Worm (Caenorhabditis elegans) whole organism, young adult: Measurements from ENCODE around the gene C46A5.6.
A peak's percentile ranks its signal among the peaks of the same experiment; 100 is the strongest.

Experiments
- B0261.1 ChIP-seq: sonication (generic microtip); optimal IDR thresholded peaks from 2 replicates; lab custom pipeline; 2016; ENCODE audit warnings: mild to moderate bottlenecking, missing genetic modification characterization, moderate library complexity, missing compliant biosample characterization
- C17E4.6 ChIP-seq: fragments of 200-800 bp; sonication (Bioruptor generic); IDR thresholded peaks from 2 replicates; pipeline ENCODE4 v1.3.6; 2022; ENCODE audit warnings: missing genetic modification reagents, missing genetic modification characterization, missing compliant biosample characterization
- F52B5.7 ChIP-seq: sonication (generic microtip); optimal IDR thresholded peaks from 2 replicates; lab custom pipeline; 2016; ENCODE audit warnings: mild to moderate bottlenecking, missing genetic modification characterization, missing compliant biosample characterization
- F55B11.4 ChIP-seq: sonication (generic microtip); optimal IDR thresholded peaks from 2 replicates; lab custom pipeline; 2016; ENCODE audit warnings: missing compliant biosample characterization, missing genetic modification characterization, borderline replicate concordance; ENCODE audit not compliant: insufficient read depth
- F57A8.1 ChIP-seq: fragments of 200-800 bp; sonication (Bioruptor generic); optimal IDR thresholded peaks from 2 replicates; lab custom pipeline; 2018; ENCODE audit warnings: mild to moderate bottlenecking, missing genetic modification characterization, moderate library complexity, missing compliant biosample characterization
- F57C9.4 ChIP-seq: sonication (generic microtip); optimal IDR thresholded peaks from 2 replicates; lab custom pipeline; 2017; ENCODE audit warnings: mild to moderate bottlenecking, missing genetic modification characterization, missing compliant biosample characterization
- T07F8.4 ChIP-seq: sonication (generic microtip); optimal IDR thresholded peaks from 2 replicates; lab custom pipeline; 2016; ENCODE audit warnings: mild to moderate bottlenecking, missing genetic modification characterization, moderate library complexity, missing compliant biosample characterization
- T26A5.8 ChIP-seq: sonication (generic microtip); optimal IDR thresholded peaks from 2 replicates; lab custom pipeline; 2016; ENCODE audit warnings: missing genetic modification characterization, missing compliant biosample characterization
- Y53G8AR.9 ChIP-seq: fragments of 200-800 bp; sonication (Bioruptor generic); conservative IDR thresholded peaks from 2 replicates; pipeline ENCODE4 v1.3.6; 2022; ENCODE audit warnings: missing genetic modification reagents, missing genetic modification characterization, missing compliant biosample characterization
- Y95B8A.8 ChIP-seq: fragments of 200-800 bp; sonication (Bioruptor generic); IDR thresholded peaks from 2 replicates; pipeline ENCODE4 v1.3.6; 2022; ENCODE audit warnings: missing genetic modification reagents, missing genetic modification characterization, missing compliant biosample characterization
- ZK185.1 ChIP-seq: sonication (generic microtip); optimal IDR thresholded peaks from 2 replicates; lab custom pipeline; 2016; ENCODE audit warnings: mild to moderate bottlenecking, missing genetic modification characterization, missing compliant biosample characterization; ENCODE audit not compliant: poor library complexity, severe bottlenecking
- ama-1 ChIP-seq, 3 experiments: fragments of 150-350 bp in 1 of 3; sonication (generic microtip) in 2 of 3; optimal IDR thresholded peaks; 2 replicates each; lab custom pipeline; 2014 to 2018; ENCODE audit warnings: missing biosample characterization in 2 of 3, missing genetic modification characterization in 2 of 3, missing genetic modification reagents in 2 of 3
- cebp-1 ChIP-seq, 2 experiments: fragments of 200-800 bp in 1 of 2; sonication (Bioruptor generic) in 1 of 2; sonication (generic microtip) in 1 of 2; IDR thresholded peaks in 1 of 2; optimal IDR thresholded peaks in 1 of 2; 2 replicates each; pipeline versions ENCODE4 v1.3.6 to Lab custom; 2017 to 2022; ENCODE audit warnings: missing compliant biosample characterization in 2 of 2, missing genetic modification characterization in 2 of 2, mild to moderate bottlenecking in 1 of 2, missing genetic modification reagents in 1 of 2, moderate library complexity in 1 of 2
- chd-7 ChIP-seq: sonication (generic microtip); optimal IDR thresholded peaks from 2 replicates; lab custom pipeline; 2016; ENCODE audit warnings: mild to moderate bottlenecking, missing genetic modification characterization, moderate library complexity, missing compliant biosample characterization
- efl-1 ChIP-seq: fragments of 150-350 bp; optimal IDR thresholded peaks from 2 replicates; lab custom pipeline; 2014; ENCODE audit warnings: missing biosample characterization, missing genetic modification reagents, missing genetic modification characterization
- egl-18 ChIP-seq: fragments of 200-800 bp; sonication (Bioruptor generic); IDR thresholded peaks from 2 replicates; pipeline ENCODE4 v1.3.6; 2022; ENCODE audit warnings: missing genetic modification reagents, missing genetic modification characterization, missing compliant biosample characterization
- egrh-3 ChIP-seq: fragments of 200-800 bp; sonication (Bioruptor generic); IDR thresholded peaks from 2 replicates; pipeline ENCODE4 v1.3.6; 2022; ENCODE audit warnings: missing genetic modification reagents, missing genetic modification characterization, missing compliant biosample characterization
- him-1 ChIP-seq: sonication (generic microtip); optimal IDR thresholded peaks from 2 replicates; lab custom pipeline; 2016; ENCODE audit warnings: missing genotype, missing genetic modification reagents, missing genetic modification characterization, missing compliant biosample characterization
- let-526 ChIP-seq: fragments of 200-800 bp; sonication (Bioruptor generic); IDR thresholded peaks from 2 replicates; pipeline ENCODE4 v1.3.6; 2022; ENCODE audit warnings: missing genetic modification reagents, missing genetic modification characterization, missing compliant biosample characterization
- lin-54 ChIP-seq: fragments of 200-800 bp; sonication (Bioruptor generic); optimal IDR thresholded peaks from 2 replicates; lab custom pipeline; 2018; ENCODE audit warnings: mild to moderate bottlenecking, missing genetic modification characterization, missing compliant biosample characterization
- lir-1 ChIP-seq: fragments of 200-800 bp; sonication (Bioruptor generic); conservative IDR thresholded peaks from 2 replicates; pipeline ENCODE4 v1.3.6; 2022; ENCODE audit warnings: missing genetic modification reagents, missing genetic modification characterization, missing compliant biosample characterization
- lsl-1 ChIP-seq: fragments of 200-800 bp; sonication (Bioruptor generic); optimal IDR thresholded peaks from 2 replicates; lab custom pipeline; 2018; ENCODE audit warnings: mild to moderate bottlenecking, missing genetic modification characterization, moderate library complexity, missing compliant biosample characterization
- madf-8 ChIP-seq: fragments of 200-800 bp; sonication (Bioruptor generic); conservative IDR thresholded peaks from 2 replicates; pipeline ENCODE4 v1.3.6; 2022; ENCODE audit warnings: missing genetic modification reagents, missing genetic modification characterization, missing compliant biosample characterization
- mel-28 ChIP-seq: sonication (generic microtip); optimal IDR thresholded peaks from 2 replicates; lab custom pipeline; 2016; ENCODE audit warnings: borderline replicate concordance, mild to moderate bottlenecking, missing genetic modification characterization, missing compliant biosample characterization
- mxl-1 ChIP-seq: sonication (generic microtip); optimal IDR thresholded peaks from 2 replicates; lab custom pipeline; 2016; ENCODE audit warnings: missing genetic modification characterization, missing compliant biosample characterization
- nfya-2 ChIP-seq: fragments of 200-800 bp; sonication (Bioruptor generic); IDR thresholded peaks from 2 replicates; pipeline ENCODE4 v1.3.6; 2022; ENCODE audit warnings: missing genetic modification reagents, missing genetic modification characterization, missing compliant biosample characterization
- nhr-120 ChIP-seq: fragments of 200-800 bp; sonication (Bioruptor generic); IDR thresholded peaks from 2 replicates; pipeline ENCODE4 v1.3.6; 2022; ENCODE audit warnings: missing genetic modification characterization, missing compliant biosample characterization
- nhr-179 ChIP-seq: sonication (generic microtip); optimal IDR thresholded peaks from 2 replicates; lab custom pipeline; 2016; ENCODE audit warnings: mild to moderate bottlenecking, missing genetic modification characterization, missing compliant biosample characterization
- nhr-80 ChIP-seq: sonication (generic microtip); optimal IDR thresholded peaks from 2 replicates; lab custom pipeline; 2016; ENCODE audit warnings: missing genetic modification characterization, missing compliant biosample characterization
- nhr-90 ChIP-seq: sonication (generic microtip); optimal IDR thresholded peaks from 2 replicates; lab custom pipeline; 2016; ENCODE audit warnings: missing genotype, mild to moderate bottlenecking, missing genetic modification characterization, missing compliant biosample characterization
- pbrm-1 ChIP-seq: fragments of 200-800 bp; sonication (Bioruptor generic); IDR thresholded peaks from 2 replicates; pipeline ENCODE4 v1.3.6; 2022; ENCODE audit warnings: missing genetic modification reagents, missing genetic modification characterization, missing compliant biosample characterization
- rcor-1 ChIP-seq: fragments of 200-800 bp; sonication (Bioruptor generic); IDR thresholded peaks from 2 replicates; pipeline ENCODE4 v1.3.6; 2022; ENCODE audit warnings: missing genetic modification reagents, missing genetic modification characterization, missing compliant biosample characterization
- rec-8 ChIP-seq, 2 experiments: sonication (generic microtip); optimal IDR thresholded peaks; 2 replicates each; lab custom pipeline; 2016; ENCODE audit warnings: mild to moderate bottlenecking in 2 of 2, missing genetic modification characterization in 2 of 2, missing genetic modification reagents in 2 of 2, missing genotype in 2 of 2, missing biosample characterization in 1 of 2, missing compliant biosample characterization in 1 of 2, moderate library complexity in 1 of 2
- snpc-3.4 ChIP-seq: sonication (generic microtip); optimal IDR thresholded peaks from 2 replicates; lab custom pipeline; 2017; ENCODE audit warnings: missing genetic modification characterization, mild to moderate bottlenecking, missing compliant biosample characterization, antibody characterized with exemption, moderate library complexity, missing genotype, missing genetic modification reagents
- snpc-4 ChIP-seq, 5 experiments: fragments of 150-350 bp in 1 of 5; sonication (generic microtip) in 4 of 5; optimal IDR thresholded peaks; 2 replicates each; lab custom pipeline; 2014 to 2018; ENCODE audit warnings: missing genetic modification characterization in 5 of 5, missing biosample characterization in 3 of 5, antibody characterized with exemption in 2 of 5, mild to moderate bottlenecking in 2 of 5, missing compliant biosample characterization in 2 of 5, missing genotype in 2 of 5, moderate library complexity in 2 of 5, missing genetic modification reagents in 1 of 5
- tlf-1 ChIP-seq: fragments of 200-800 bp; sonication (Bioruptor generic); optimal IDR thresholded peaks from 2 replicates; lab custom pipeline; 2018; ENCODE audit warnings: mild to moderate bottlenecking, missing genetic modification characterization, missing compliant biosample characterization
- unc-130 ChIP-seq: sonication (generic microtip); optimal IDR thresholded peaks from 2 replicates; lab custom pipeline; 2016; ENCODE audit warnings: missing genetic modification reagents, missing genetic modification characterization, missing compliant biosample characterization
- unc-62 ChIP-seq: fragments of 150-350 bp; optimal IDR thresholded peaks from 2 replicates; lab custom pipeline; 2014; ENCODE audit warnings: missing biosample characterization, missing genetic modification reagents, missing genetic modification characterization
- zfh-2 ChIP-seq: fragments of 200-800 bp; sonication (Bioruptor generic); conservative IDR thresholded peaks from 2 replicates; pipeline ENCODE4 v1.3.6; 2022; ENCODE audit warnings: missing genetic modification reagents, missing genetic modification characterization, missing compliant biosample characterization
- ztf-22 ChIP-seq: fragments of 200-800 bp; sonication (Bioruptor generic); optimal IDR thresholded peaks from 2 replicates; lab custom pipeline; 2018; ENCODE audit warnings: mild to moderate bottlenecking, missing genetic modification characterization, moderate library complexity, missing compliant biosample characterization
- ztf-28 ChIP-seq: fragments of 200-800 bp; sonication (Bioruptor generic); IDR thresholded peaks from 2 replicates; pipeline ENCODE4 v1.3.6; 2022; ENCODE audit warnings: missing genetic modification reagents, missing genetic modification characterization, missing compliant biosample characterization

Gene C46A5.6

DNA sequence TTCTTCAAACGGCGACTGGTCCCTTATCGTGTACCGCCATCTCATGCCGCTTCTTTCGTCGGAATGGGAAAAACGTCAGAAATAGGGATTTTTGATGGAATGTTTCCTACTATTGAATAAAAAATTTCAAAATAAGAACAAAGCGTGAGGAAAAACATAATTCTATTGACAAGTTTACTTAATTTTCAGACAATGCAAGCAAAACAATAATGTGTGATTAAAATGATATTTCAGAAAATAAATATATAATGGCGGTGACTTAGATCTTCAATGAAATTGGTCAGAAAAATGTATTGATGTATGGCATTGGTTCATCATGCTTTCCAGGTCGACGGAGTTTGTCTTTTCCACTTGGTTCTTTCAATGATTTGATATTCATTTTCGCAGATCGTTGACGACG, 31.1 kb upstream of the C46A5.6 start, which contains the start of gene ntp-1:
Gene ntp-1, minus strand, starts transcription at position 101 of the 400 bp plus-strand sequence.
- TF ChIP-seq mxl-1 (tag; lab: Kevin White, UChicago) = no peak
- TF ChIP-seq zfh-2 (GFP tag; lab: Robert Waterston, UW) = no peak
- TF ChIP-seq nhr-179 (tag; lab: Kevin White, UChicago) = no peak
- TF ChIP-seq unc-130 = no peak
- no peak for TF ChIP-seq F52B5.7 (tag; lab: Kevin White, UChicago)
- no peak for TF ChIP-seq egrh-3 (GFP tag; lab: Robert Waterston, UW)
- no peak for TF ChIP-seq F57A8.1
- TF ChIP-seq chd-7 = no peak
- no peak for TF ChIP-seq unc-62
- TF ChIP-seq Y95B8A.8 (GFP tag; lab: Robert Waterston, UW) = no peak
- no peak for TF ChIP-seq ama-1 (optimal IDR thresholded peaks at IDR 0.05; lab: Kevin White, UChicago)
- no peak for TF ChIP-seq ama-1 (GFP tag; optimal IDR thresholded peaks at IDR 0.05; lab: Kevin White, UChicago)
- TF ChIP-seq ztf-28 = no peak

DNA sequence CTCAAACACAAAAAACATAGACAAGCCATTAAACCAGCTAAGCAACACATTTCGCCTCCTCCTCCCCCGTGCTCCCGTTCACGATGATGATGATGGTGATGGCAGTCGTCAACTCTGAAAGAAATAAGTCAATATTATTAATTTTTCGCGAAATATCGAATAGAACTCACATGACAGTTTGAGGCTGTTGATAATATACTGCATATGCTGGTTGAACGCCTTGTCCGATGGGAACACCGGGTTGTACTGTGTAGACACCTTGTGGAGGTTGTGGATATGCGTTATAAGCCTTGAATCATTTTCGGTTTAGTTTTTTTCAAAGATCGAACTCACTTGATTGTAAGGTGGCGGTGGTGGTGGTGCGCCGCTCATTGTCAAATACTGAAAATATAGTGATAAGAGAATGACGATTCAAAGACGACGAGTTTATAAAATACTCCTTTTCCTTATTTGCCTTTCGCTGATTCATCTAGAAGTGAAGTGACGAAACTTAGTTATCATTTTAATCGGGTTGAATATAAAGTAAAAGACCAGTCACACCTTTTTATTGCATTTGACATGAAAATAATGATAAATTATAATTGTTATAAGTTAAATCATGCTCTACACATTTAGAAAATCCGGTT, 28.3 kb upstream of the C46A5.6 start, which contains the start of gene C33H5.13:
Gene C33H5.13, minus strand, starts transcription at position 443 of the 626 bp plus-strand sequence.
- TF ChIP-seq lin-54 (no peak), nhr-80 (tag; lab: Kevin White, UChicago) (peak; percentile 66), Y53G8AR.9 (GFP tag; lab: Robert Waterston, UW) (0 out of 2 replicates have a peak, but pooled peaks have one; percentile 60), madf-8 (GFP tag; lab: Robert Waterston, UW) (no peak), cebp-1 (GFP tag; IDR thresholded peaks at IDR 0.05; lab: Robert Waterston, UW) (no peak), cebp-1 (tag; optimal IDR thresholded peaks at IDR 0.05; lab: Kevin White, UChicago) (peak; percentile 28), F57C9.4 (no peak), egl-18 (GFP tag; lab: Robert Waterston, UW) (no peak), nhr-90 (no peak), ZK185.1 (tag; lab: Kevin White, UChicago) (peak; percentile 12), efl-1 (GFP tag; lab: Kevin White, UChicago) (no peak), him-1 (tag; lab: Kevin White, UChicago) (no peak), B0261.1 (tag; lab: Kevin White, UChicago) (no peak)

DNA sequence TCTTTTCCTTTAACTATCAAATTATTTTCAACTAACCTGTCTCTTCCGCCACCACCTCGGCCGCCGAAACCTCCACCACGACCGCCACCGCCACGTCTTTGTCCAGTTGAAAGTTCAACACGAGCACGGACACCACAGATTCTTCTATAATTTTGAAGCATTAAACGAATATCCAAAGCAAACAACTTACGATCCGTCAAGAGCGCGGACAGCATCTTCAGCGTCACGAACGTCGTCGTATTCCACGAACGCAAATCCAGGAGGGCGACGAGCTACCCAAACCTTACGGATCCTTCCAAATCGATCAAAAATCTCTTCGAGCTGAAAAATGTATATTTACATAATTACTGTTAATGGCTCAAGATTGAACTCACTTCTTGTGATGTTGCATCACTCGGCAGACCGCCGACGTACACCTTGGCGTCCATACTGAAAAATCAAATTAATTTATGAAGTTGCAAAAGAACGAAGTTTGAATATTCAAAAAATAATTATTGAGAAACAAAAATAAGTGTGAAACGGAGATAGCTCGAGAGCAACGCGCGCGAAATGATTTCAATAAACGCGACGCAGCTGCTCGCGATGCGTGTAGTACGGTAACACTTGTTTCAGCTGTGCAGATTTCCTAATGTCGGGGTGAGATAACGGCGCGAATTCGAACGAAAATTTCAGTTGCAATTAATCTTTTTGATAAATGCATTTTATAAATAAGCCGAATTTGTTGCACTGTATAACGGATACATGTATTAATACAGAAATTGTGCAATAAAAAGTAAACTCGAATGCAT, 27.3 kb upstream of the C46A5.6 start, which contains the start of gene rsp-6:
Gene rsp-6, minus strand, starts transcription at position 429 of the 788 bp plus-strand sequence.
- TF ChIP-seq ztf-22 (GFP tag; lab: Kevin White, UChicago) (no peak), let-526 (GFP tag; lab: Robert Waterston, UW) (0 out of 2 replicates have a peak, but pooled peaks have one; percentile 70), unc-62 (no peak), nfya-2 (GFP tag; lab: Robert Waterston, UW) (no peak), snpc-3.4 (tag; lab: Kevin White, UChicago) (peak; percentile 75), pbrm-1 (GFP tag; lab: Robert Waterston, UW) (0 out of 2 replicates have a peak, but pooled peaks have one; percentile 67), him-1 (tag; lab: Kevin White, UChicago) (peak; percentile 43), tlf-1 (peak; percentile 88), C17E4.6 (GFP tag; lab: Robert Waterston, UW) (peak; percentile 43; the same call in 1 of the 2 replicates), egrh-3 (GFP tag; lab: Robert Waterston, UW) (peak; percentile 64), snpc-4 (GFP tag; optimal IDR thresholded peaks at IDR 0.05; lab: Kevin White, UChicago) (peak; percentile 15), snpc-4 (tag; optimal IDR thresholded peaks at IDR 0.05; lab: Kevin White, UChicago) (peak; percentile 36 to 74 (median 62)), Y53G8AR.9 (GFP tag; lab: Robert Waterston, UW) (peak; percentile 89), lir-1 (no peak), F55B11.4 (tag; lab: Kevin White, UChicago) (no peak), T07F8.4 (tag; lab: Kevin White, UChicago) (no peak), rcor-1 (GFP tag; lab: Robert Waterston, UW) (peak; percentile 62), T26A5.8 (tag; lab: Kevin White, UChicago) (no peak), rec-8 (tag; optimal IDR thresholded peaks at IDR 0.05; lab: Kevin White, UChicago) (no peak), mel-28 (tag; lab: Kevin White, UChicago) (no peak), lsl-1 (GFP tag; lab: Kevin White, UChicago) (peak; percentile 96), nhr-120 (GFP tag; lab: Robert Waterston, UW) (0 out of 2 replicates have a peak, but pooled peaks have one; percentile 43)
